Fruit fly (Drosophila melanogaster) whole organism, adult: ENCODE data around the gene CG10681.

ENCODE experiments used
- CG1620 ChIP-seq: fragments of 200-800 bp; sonication (Bioruptor generic); optimal IDR thresholded peaks from 2 replicates; lab custom pipeline; 2016; ENCODE audit warnings: missing biosample characterization, missing genetic modification characterization
- CG7101 ChIP-seq: fragments of 200-800 bp; sonication (Bioruptor generic); optimal IDR thresholded peaks from 2 replicates; lab custom pipeline; 2018; ENCODE audit warnings: missing biosample characterization, mild to moderate bottlenecking, missing genetic modification characterization, moderate library complexity
- kay ChIP-seq: fragments of 200-800 bp; sonication (Bioruptor generic); peaks from one replicate; lab custom pipeline; 2016; ENCODE audit warnings: missing biosample characterization, missing genetic modification characterization, borderline replicate concordance
- toe ChIP-seq: fragments of 200-800 bp; sonication (Bioruptor generic); optimal IDR thresholded peaks from 2 replicates; lab custom pipeline; 2016; ENCODE audit warnings: missing biosample characterization, missing genetic modification characterization

DNA sequence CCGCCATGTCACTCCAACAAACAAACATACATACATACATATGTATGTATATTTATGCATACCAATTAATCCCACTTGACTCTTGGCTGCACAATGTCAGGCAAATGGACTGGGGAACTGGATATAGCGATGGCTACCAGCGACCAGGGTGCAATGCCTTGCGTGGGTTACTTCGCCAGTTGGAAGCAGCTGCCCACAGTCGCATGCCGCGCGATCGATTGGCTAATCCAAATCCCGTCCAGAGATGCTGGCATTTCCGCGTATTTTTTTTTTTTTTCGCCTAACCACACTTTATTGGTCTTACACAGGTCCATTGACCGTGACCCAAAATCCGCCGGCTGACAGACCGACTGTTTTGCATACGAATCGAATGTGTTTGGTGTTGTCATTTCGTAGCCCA lies 7.0 kb upstream of the CG10681 start:
- TF ChIP-seq kay (GFP tag; lab: Kevin White, UChicago) (no peak), toe (GFP tag; lab: Kevin White, UChicago) (no peak), CG1620 (GFP tag; lab: Kevin White, UChicago) (no peak), CG7101 (tag; lab: Kevin White, UChicago) (no peak)
